Worm (Caenorhabditis elegans) whole organism, L4 larva: Measurements from ENCODE around the gene F13D12.5.

Experiments
- ama-1 ChIP-seq: fragments of 150-350 bp; optimal IDR thresholded peaks from 2 replicates; lab custom pipeline; 2014; ENCODE audit warnings: inconsistent platforms, mixed read lengths
- ceh-82 ChIP-seq: sonication (generic microtip); optimal IDR thresholded peaks from 2 replicates; lab custom pipeline; 2017; ENCODE audit warnings: missing biosample characterization, missing genetic modification characterization
- egl-27 ChIP-seq: sonication (generic microtip); optimal IDR thresholded peaks from 3 replicates; lab custom pipeline; 2017; ENCODE audit warnings: missing biosample characterization, missing genetic modification reagents, missing genetic modification characterization
- lin-15B ChIP-seq: fragments of 150-350 bp; sonication (generic microtip); optimal IDR thresholded peaks from 3 replicates; lab custom pipeline; 2014; ENCODE audit warnings: missing biosample characterization, missing genetic modification characterization
- mdl-1 ChIP-seq, 2 experiments: fragments of 150-350 bp in 1 of 2; sonication (generic microtip) in 1 of 2; optimal IDR thresholded peaks; 2 replicates each; lab custom pipeline; 2014 to 2017; ENCODE audit warnings: missing biosample characterization in 2 of 2, missing genetic modification characterization in 2 of 2
- nhr-6 ChIP-seq: fragments of 150-350 bp; optimal IDR thresholded peaks from 2 replicates; lab custom pipeline; 2014; ENCODE audit warnings: missing biosample characterization, missing genetic modification characterization
- nhr-76 ChIP-seq: fragments of 150-350 bp; optimal IDR thresholded peaks from 2 replicates; lab custom pipeline; 2014; ENCODE audit warnings: missing biosample characterization, missing genetic modification characterization
- nhr-77 ChIP-seq: fragments of 150-350 bp; optimal IDR thresholded peaks from 2 replicates; lab custom pipeline; 2014; ENCODE audit warnings: missing biosample characterization, missing genetic modification characterization
- pqm-1 ChIP-seq: sonication (generic microtip); optimal IDR thresholded peaks from 2 replicates; lab custom pipeline; 2017; ENCODE audit warnings: missing biosample characterization, missing genetic modification characterization
- skn-1 ChIP-seq: fragments of 150-350 bp; optimal IDR thresholded peaks from 2 replicates; lab custom pipeline; 2014; ENCODE audit warnings: missing biosample characterization, missing genetic modification characterization
- unc-39 ChIP-seq: sonication (generic microtip); optimal IDR thresholded peaks from 2 replicates; lab custom pipeline; 2017; ENCODE audit warnings: missing biosample characterization, missing genetic modification characterization
- unc-62 ChIP-seq, 3 experiments: fragments of 150-350 bp in 1 of 3; sonication (generic microtip); optimal IDR thresholded peaks in 2 of 3; peaks in 1 of 3; 1 replicate in 1 of 3; 2 replicates in 2 of 3; lab custom pipeline; 2014 to 2017; ENCODE audit warnings: missing biosample characterization in 3 of 3, missing genetic modification characterization in 3 of 3, missing genetic modification reagents in 3 of 3, missing genotype in 1 of 3
- zag-1 ChIP-seq: fragments of 150-350 bp; optimal IDR thresholded peaks from 2 replicates; lab custom pipeline; 2014; ENCODE audit warnings: missing biosample characterization, missing genetic modification characterization
- zip-2 ChIP-seq: fragments of 150-350 bp; optimal IDR thresholded peaks from 2 replicates; lab custom pipeline; 2014; ENCODE audit warnings: missing biosample characterization, missing genetic modification characterization

DNA sequence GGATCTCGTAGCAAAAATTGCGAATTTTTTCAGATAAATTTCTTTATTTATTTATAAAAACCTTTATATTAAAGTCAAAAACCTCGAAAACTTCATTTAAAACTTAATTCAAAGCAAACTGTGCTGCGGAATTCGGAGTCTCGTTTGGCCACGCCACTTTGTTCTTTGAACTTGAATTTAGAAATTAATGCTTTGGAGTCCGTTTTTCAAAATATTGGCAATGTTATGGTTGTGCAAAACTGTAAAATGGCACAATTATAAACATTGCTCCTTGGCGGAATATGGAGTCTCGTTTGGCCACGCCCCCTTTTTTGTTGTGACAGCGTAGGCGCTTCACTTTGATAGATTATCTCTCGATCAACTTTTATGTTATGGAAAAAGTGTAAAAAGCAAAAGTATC, 7.1 kb upstream of the F13D12.5 start:
- TF ChIP-seq egl-27 (tag; lab: Kevin White, UChicago) (no peak), zip-2 (tag; lab: Kevin White, UChicago) (no peak), nhr-6 (no peak), nhr-76 (no peak), mdl-1 (tag; optimal IDR thresholded peaks at IDR 0.05; lab: Kevin White, UChicago) (no peak), unc-39 (tag; lab: Kevin White, UChicago) (no peak), unc-62 (GFP tag; optimal IDR thresholded peaks at IDR 0.05 in 1 of 2; lab: Kevin White, UChicago) (no peak), unc-62 (tag; optimal IDR thresholded peaks at IDR 0.05; lab: Kevin White, UChicago) (no peak), pqm-1 (tag; lab: Kevin White, UChicago) (no peak), lin-15B (tag; lab: Kevin White, UChicago) (no peak), ama-1 (lab: Kevin White, UChicago) (no peak), zag-1 (tag; lab: Kevin White, UChicago) (no peak), nhr-77 (tag; lab: Kevin White, UChicago) (no peak), ceh-82 (no peak), skn-1 (tag; lab: Kevin White, UChicago) (no peak)
